Fruit fly (Drosophila melanogaster) whole organism: ENCODE data around the gene gNacalpha.

Source experiments
- Dll ChIP-seq: fragments of >200 bp; optimal IDR thresholded peaks from 2 replicates; lab custom pipeline; 2017
- EcR ChIP-seq, 2 experiments: fragments of >200 bp; optimal IDR thresholded peaks; 2 replicates each; lab custom pipeline; 2017; ENCODE audit warnings: missing biosample characterization in 2 of 2, missing genetic modification characterization in 2 of 2, missing genetic modification reagents in 2 of 2
- pan ChIP-seq: fragments of >200 bp; optimal IDR thresholded peaks from 2 replicates; lab custom pipeline; 2017
- psq ChIP-seq: fragments of >200 bp; optimal IDR thresholded peaks from 2 replicates; lab custom pipeline; 2017

dm6 chr2L:1026797-1027196 is 10.2 kb upstream of the gNacalpha start, which contains the start of gene CG4375:
- TF ChIP-seq pan (no peak), EcR (GFP tag; optimal IDR thresholded peaks at IDR 0.05; lab: Kevin White, UChicago) (no peak), Dll (lab: Kevin White, UChicago) (no peak), psq (lab: Kevin White, UChicago) (no peak)
